Fruit fly (Drosophila melanogaster) Kc167 (cell line): Measurements from ENCODE around the gene Zw.

Experiments used
- Myc ChIP-seq: fragments of >200 bp; optimal IDR thresholded peaks from 2 replicates; lab custom pipeline; 2017; ENCODE audit warnings: missing external identifiers
- psq ChIP-seq: fragments of >200 bp; optimal IDR thresholded peaks from 2 replicates; lab custom pipeline; 2017; ENCODE audit warnings: missing external identifiers

- TF ChIP-seq Myc, result no peak
- no peak for TF ChIP-seq psq (lab: Kevin White, UChicago)
These were observed 37.0 kb downstream of the Zw start, which contains the start of the genes CG14230 and CG14232 for dm6 chrX:19704083-19704482.
